Fruit fly (Drosophila melanogaster): ENCODE results near the gene Fadd.
A peak's percentile ranks its signal among the peaks of the same experiment; 100 is the strongest.

Gene Fadd

DNA sequence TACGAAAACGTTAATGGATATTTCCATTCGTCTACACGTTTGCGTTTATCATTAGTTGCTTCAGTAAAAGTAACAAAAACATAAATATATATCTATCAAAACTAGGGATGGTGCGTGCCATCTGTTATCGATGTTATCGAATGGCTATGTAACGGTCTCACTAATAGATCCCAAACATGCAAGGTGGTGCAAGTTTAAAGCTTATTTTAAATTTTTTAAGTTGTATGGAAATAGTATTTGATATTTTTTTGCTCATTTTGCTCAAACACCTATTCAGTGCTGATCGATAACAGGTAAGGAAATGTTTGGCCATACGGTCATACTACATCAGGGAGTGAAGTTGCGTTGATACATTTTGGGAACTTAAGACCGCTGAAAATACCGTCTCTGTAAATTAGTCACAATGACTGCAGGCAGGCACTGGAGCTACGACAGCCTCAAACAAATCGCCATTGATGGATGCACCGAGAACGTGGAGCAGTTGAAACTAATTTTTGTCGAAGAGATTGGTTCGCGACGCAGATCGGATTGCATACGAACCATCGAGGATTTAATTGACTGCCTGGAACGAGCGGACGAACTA is at the start of gene Fadd, which contains the start of the genes CG45099, CG6015 and pit (continued):
- no peak for TF ChIP-seq unpg (GFP tag; optimal IDR thresholded peaks at IDR 0.05)
- no peak for TF ChIP-seq ci (GFP tag; IDR thresholded peaks at IDR 0.05)
- TF ChIP-seq gem (tag; optimal IDR thresholded peaks at IDR 0.05), result no peak
- no peak for TF ChIP-seq CG11093 (GFP tag; IDR thresholded peaks at IDR 0.05)
- TF ChIP-seq CG30020 (tag; optimal IDR thresholded peaks at IDR 0.05), result peak; percentile 50
- TF ChIP-seq CG7372 (GFP tag; IDR thresholded peaks at IDR 0.05), result no peak
- TF ChIP-seq CG12942 (GFP tag; optimal IDR thresholded peaks at IDR 0.05), result no peak
- TF ChIP-seq ttk (GFP tag; IDR thresholded peaks at IDR 0.05), result no peak
- TF ChIP-seq CG13123 (GFP tag; optimal IDR thresholded peaks at IDR 0.05), result no peak
- TF ChIP-seq Atf3 (GFP tag; optimal IDR thresholded peaks at IDR 0.05), result no peak
- TF ChIP-seq Dbx (GFP tag; IDR thresholded peaks at IDR 0.05), result no peak
- TF ChIP-seq ase (GFP tag; IDR thresholded peaks at IDR 0.05), result no peak
- TF ChIP-seq Mad (GFP tag; optimal IDR thresholded peaks at IDR 0.05), result no peak
- TF ChIP-seq dan (GFP tag; IDR thresholded peaks at IDR 0.05), result no peak
- no peak for TF ChIP-seq CG4360 (GFP tag; IDR thresholded peaks at IDR 0.05)
- TF ChIP-seq MESR4 (GFP tag; optimal IDR thresholded peaks at IDR 0.05), result peak; percentile 34
- no peak for TF ChIP-seq caup (GFP tag; optimal IDR thresholded peaks at IDR 0.05; ENCODE audit: severe bottlenecking)
- TF ChIP-seq kah (GFP tag; optimal IDR thresholded peaks at IDR 0.05), result no peak
- no peak for TF ChIP-seq Ptx1 (GFP tag; IDR thresholded peaks at IDR 0.05)
- no peak for TF ChIP-seq CG8359 (GFP tag; optimal IDR thresholded peaks at IDR 0.05; ENCODE audit: borderline replicate concordance)
- TF ChIP-seq CG34376 (GFP tag; optimal IDR thresholded peaks at IDR 0.05), result no peak
- TF ChIP-seq NC2β (GFP tag; optimal IDR thresholded peaks at IDR 0.05), result no peak
- TF ChIP-seq pita (GFP tag; optimal IDR thresholded peaks at IDR 0.05), result no peak
- TF ChIP-seq Ets65A (GFP tag), result peak; percentile 22
- no peak for TF ChIP-seq ap (GFP tag; IDR thresholded peaks at IDR 0.05)
- no peak for TF ChIP-seq Oaz (GFP tag; IDR thresholded peaks at IDR 0.05)
- no peak for TF ChIP-seq CG10654 (GFP tag; optimal IDR thresholded peaks at IDR 0.05)
- no peak for TF ChIP-seq CG17361 (GFP tag; IDR thresholded peaks at IDR 0.05)
- no peak for TF ChIP-seq C15 (GFP tag; IDR thresholded peaks at IDR 0.05)
- peak; percentile 68 for TF ChIP-seq sens (GFP tag)
- TF ChIP-seq CG4730 (GFP tag; IDR thresholded peaks at IDR 0.05), result no peak
- TF ChIP-seq slbo (GFP tag; IDR thresholded peaks at IDR 0.05), result 0 out of 2 replicates have a peak, but pooled peaks have one; percentile 4
- TF ChIP-seq CG3065 (GFP tag; optimal IDR thresholded peaks at IDR 0.05), result no peak
- TF ChIP-seq CG15514 (GFP tag; optimal IDR thresholded peaks at IDR 0.05), result peak; percentile 9
- no peak for TF ChIP-seq btn (GFP tag; optimal IDR thresholded peaks at IDR 0.05)
- TF ChIP-seq CG17829 (tag; optimal IDR thresholded peaks at IDR 0.05), result peak; percentile 37
- no peak for TF ChIP-seq CG11695 (GFP tag; IDR thresholded peaks at IDR 0.05)
- TF ChIP-seq seq (GFP tag; IDR thresholded peaks at IDR 0.05), result no peak
- no peak for TF ChIP-seq tna (GFP tag; IDR thresholded peaks at IDR 0.05; ENCODE audit: partially characterized antibody)
- no peak for TF ChIP-seq YL-1 (GFP tag; optimal IDR thresholded peaks at IDR 0.05)
- no peak for TF ChIP-seq sd (tag; optimal IDR thresholded peaks at IDR 0.05)
- no peak for TF ChIP-seq CG32772 (GFP tag; IDR thresholded peaks at IDR 0.05)
- no peak; the same call in 2 of the 3 replicates for TF ChIP-seq zen2 (GFP tag; IDR thresholded peaks at IDR 0.05; ENCODE audit: partially characterized antibody)
- peak; percentile 14 for TF ChIP-seq Dp (GFP tag; optimal IDR thresholded peaks at IDR 0.05)
- no peak for TF ChIP-seq CG7271 (tag; optimal IDR thresholded peaks at IDR 0.05)
- no peak for TF ChIP-seq CG8281 (tag; optimal IDR thresholded peaks at IDR 0.05)
- TF ChIP-seq CG18011 (GFP tag; optimal IDR thresholded peaks at IDR 0.05), result no peak
- no peak for TF ChIP-seq CG11696 (GFP tag; IDR thresholded peaks at IDR 0.05)
- TF ChIP-seq grn (GFP tag; optimal IDR thresholded peaks at IDR 0.05), result no peak
- TF ChIP-seq gfzf (GFP tag; optimal IDR thresholded peaks at IDR 0.05), result peak; percentile 69
- peak; percentile 81 for TF ChIP-seq stwl (tag; optimal IDR thresholded peaks at IDR 0.05)
- no peak for TF ChIP-seq CG9609 (GFP tag; optimal IDR thresholded peaks at IDR 0.05)

Measured in whole organism, embryonic.